Fruit fly (Drosophila melanogaster): ENCODE results near the gene CG15247.

The CG15247 gene

dm6 chrX:9875948-9876853, at the start of gene CG15247:
Gene CG15247 (minus strand): TSS chrX:9876672.
- TF ChIP-seq noc (tag; optimal IDR thresholded peaks at IDR 0.05): peak; percentile 81

- TF ChIP-seq noc (tag; optimal IDR thresholded peaks at IDR 0.05): no peak
Observed at dm6 chrX:9911751-9912150, 35.3 kb upstream of the CG15247 start.

dm6 chrX:9911026-9911425, 34.6 kb upstream of the CG15247 start, which contains the start of gene CG1986:
Gene CG1986 (minus strand): TSS chrX:9911126.
- TF ChIP-seq noc (tag; optimal IDR thresholded peaks at IDR 0.05): no peak

dm6 chrX:9909384-9909783, 32.9 kb upstream of the CG15247 start:
- TF ChIP-seq noc (tag; optimal IDR thresholded peaks at IDR 0.05): no peak

dm6 chrX:9899535-9900179, 23.2 kb upstream of the CG15247 start, which contains the start of gene CG15249:
Gene CG15249 (minus strand): TSS chrX:9899585.
- TF ChIP-seq noc (tag; optimal IDR thresholded peaks at IDR 0.05): no peak

- no peak for TF ChIP-seq noc (tag; optimal IDR thresholded peaks at IDR 0.05)
Observed at dm6 chrX:9897599-9897998, 21.1 kb upstream of the CG15247 start.

- no peak for TF ChIP-seq noc (tag; optimal IDR thresholded peaks at IDR 0.05)
Observed at dm6 chrX:9892834-9893233, 16.4 kb upstream of the CG15247 start.

dm6 chrX:9889686-9890085, 13.2 kb upstream of the CG15247 start:
- no peak for TF ChIP-seq noc (tag; optimal IDR thresholded peaks at IDR 0.05)

- no peak for TF ChIP-seq noc (tag; optimal IDR thresholded peaks at IDR 0.05)
Observed at dm6 chrX:9885363-9885762, 8.9 kb upstream of the CG15247 start.

dm6 chrX:9884221-9884620, 7.7 kb upstream of the CG15247 start, which contains the start of gene CG9691:
Gene CG9691 (plus strand): TSS chrX:9884442.
- TF ChIP-seq noc (tag; optimal IDR thresholded peaks at IDR 0.05): no peak

dm6 chrX:9882900-9883299, 6.4 kb upstream of the CG15247 start:
- no peak for TF ChIP-seq noc (tag; optimal IDR thresholded peaks at IDR 0.05)

dm6 chrX:9881746-9882145, 5.3 kb upstream of the CG15247 start, which contains the start of gene CG9689:
Gene CG9689 (plus strand): TSS chrX:9881953.
- TF ChIP-seq noc (tag; optimal IDR thresholded peaks at IDR 0.05): no peak

- no peak for TF ChIP-seq noc (tag; optimal IDR thresholded peaks at IDR 0.05)
Observed at dm6 chrX:9879570-9879969, 3.1 kb upstream of the CG15247 start, which contains the start of gene CG9686. Gene CG9686 (plus strand): TSS chrX:9879870.

dm6 chrX:9878125-9878524, 1.7 kb upstream of the CG15247 start, which contains the start of gene CG1468:
Gene CG1468 (plus strand): TSS chrX:9878422.
- no peak for TF ChIP-seq noc (tag; optimal IDR thresholded peaks at IDR 0.05)

dm6 chrX:9877240-9877639, 768 bp upstream of the CG15247 start:
- no peak for TF ChIP-seq noc (tag; optimal IDR thresholded peaks at IDR 0.05)

dm6 chrX:9873917-9874316, 2.6 kb downstream of the CG15247 start, which contains the start of gene CG32695:
Gene CG32695 (minus strand): TSS chrX:9874057.
- TF ChIP-seq noc (tag; optimal IDR thresholded peaks at IDR 0.05): no peak

- no peak for TF ChIP-seq noc (tag; optimal IDR thresholded peaks at IDR 0.05)
Observed at dm6 chrX:9871632-9872031, 4.8 kb downstream of the CG15247 start, which contains the start of gene CG45061. Gene CG45061 (minus strand): TSS chrX:9871702.
